Worm (Caenorhabditis elegans) whole organism, late embryonic: ENCODE data around the gene fre-1.

ENCODE experiments used
- ceh-19 ChIP-seq: fragments of 200-800 bp; sonication (Bioruptor generic); optimal IDR thresholded peaks from 2 replicates; lab custom pipeline; 2018; ENCODE audit warnings: mild to moderate bottlenecking, missing genetic modification characterization, missing compliant biosample characterization
- dmd-4 ChIP-seq: sonication (generic microtip); optimal IDR thresholded peaks from 2 replicates; lab custom pipeline; 2016; ENCODE audit warnings: borderline replicate concordance, missing genetic modification characterization, missing compliant biosample characterization
- hlh-15 ChIP-seq: sonication (generic microtip); optimal IDR thresholded peaks from 2 replicates; lab custom pipeline; 2016; ENCODE audit warnings: missing genetic modification characterization, missing compliant biosample characterization
- hlh-30 ChIP-seq: sonication (generic microtip); optimal IDR thresholded peaks from 2 replicates; lab custom pipeline; 2017; ENCODE audit warnings: antibody characterized with exemption, missing genetic modification characterization, missing compliant biosample characterization; ENCODE audit not compliant: insufficient read depth
- madf-2 ChIP-seq: sonication (generic microtip); optimal IDR thresholded peaks from 2 replicates; lab custom pipeline; 2017; ENCODE audit warnings: missing genetic modification characterization, missing compliant biosample characterization
- nfya-1 ChIP-seq: sonication (generic microtip); optimal IDR thresholded peaks from 2 replicates; lab custom pipeline; 2017; ENCODE audit warnings: missing genetic modification characterization, mild to moderate bottlenecking, missing compliant biosample characterization, antibody characterized with exemption, moderate library complexity
- nhr-232 ChIP-seq: sonication (generic microtip); optimal IDR thresholded peaks from 2 replicates; lab custom pipeline; 2016; ENCODE audit warnings: missing genetic modification characterization, missing compliant biosample characterization
- pha-4 ChIP-seq: fragments of 150-350 bp; optimal IDR thresholded peaks from 2 replicates; lab custom pipeline; 2018; ENCODE audit warnings: missing biosample characterization, missing genetic modification reagents, missing genetic modification characterization
- pqm-1 ChIP-seq: sonication (generic microtip); optimal IDR thresholded peaks from 2 replicates; lab custom pipeline; 2016; ENCODE audit warnings: missing genetic modification characterization, missing compliant biosample characterization
- unc-86 ChIP-seq: sonication (generic microtip); optimal IDR thresholded peaks from 2 replicates; lab custom pipeline; 2016; ENCODE audit warnings: missing genetic modification characterization, missing compliant biosample characterization
- zip-5 ChIP-seq: sonication (generic microtip); optimal IDR thresholded peaks from 2 replicates; lab custom pipeline; 2016; ENCODE audit warnings: missing genetic modification characterization, missing compliant biosample characterization

ce11 chrV:20119770-20120169 lies 32.2 kb upstream of the fre-1 start:
- no peak for TF ChIP-seq hlh-30 (tag; lab: Kevin White, UChicago)
- TF ChIP-seq ceh-19, result no peak
- no peak for TF ChIP-seq madf-2 (tag; lab: Kevin White, UChicago)
- TF ChIP-seq hlh-15 (tag; lab: Kevin White, UChicago), result no peak
- no peak for TF ChIP-seq pha-4 (tag; lab: Kevin White, UChicago)
- TF ChIP-seq nhr-232 (tag; lab: Kevin White, UChicago), result no peak
- TF ChIP-seq unc-86 (tag; lab: Kevin White, UChicago), result no peak
- no peak for TF ChIP-seq nfya-1 (tag; lab: Kevin White, UChicago)
- no peak for TF ChIP-seq pqm-1
- TF ChIP-seq zip-5 (tag; lab: Kevin White, UChicago), result no peak
- no peak for TF ChIP-seq dmd-4 (tag; lab: Kevin White, UChicago)
